Worm (Caenorhabditis elegans): Measurements from ENCODE around the gene C42D4.19.

DNA sequence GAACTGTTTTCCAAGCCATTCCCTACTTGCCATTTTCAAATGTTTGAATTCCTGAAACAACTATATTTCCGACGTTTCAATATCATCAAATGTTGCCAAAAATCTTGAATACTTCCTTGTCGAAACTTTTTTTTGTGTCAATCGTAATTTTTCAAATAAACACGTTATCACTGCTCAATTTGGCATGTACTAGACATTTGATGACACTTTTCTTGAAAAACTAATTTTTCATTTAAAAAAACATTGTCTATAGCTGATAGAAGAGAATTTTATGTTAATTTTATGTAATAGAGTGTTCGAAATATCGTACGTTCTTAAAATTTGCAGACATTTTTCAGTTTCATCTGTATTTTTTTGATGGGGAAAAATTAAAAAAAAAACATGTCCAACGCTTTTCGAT, 7.4 kb downstream of the C42D4.19 start:
- no peak for TF ChIP-seq elt-1 (tag; optimal IDR thresholded peaks at IDR 0.05)
- no peak for TF ChIP-seq ztf-4 (tag; optimal IDR thresholded peaks at IDR 0.05)
- no peak for TF ChIP-seq alr-1 (tag; optimal IDR thresholded peaks at IDR 0.05)
- no peak for TF ChIP-seq lsy-2 (tag; optimal IDR thresholded peaks at IDR 0.05)
- no peak for TF ChIP-seq ceh-16 (tag; optimal IDR thresholded peaks at IDR 0.05)
- TF ChIP-seq ZK546.5 (tag; optimal IDR thresholded peaks at IDR 0.05): no peak
- TF ChIP-seq lin-39 (tag; optimal IDR thresholded peaks at IDR 0.05): no peak
- TF ChIP-seq nhr-25 (tag; optimal IDR thresholded peaks at IDR 0.05): no peak
- TF ChIP-seq nhr-237 (tag; optimal IDR thresholded peaks at IDR 0.05): no peak
- TF ChIP-seq nhr-12 (tag; optimal IDR thresholded peaks at IDR 0.05): no peak
- no peak for TF ChIP-seq nhr-11 (tag; optimal IDR thresholded peaks at IDR 0.05)
- no peak for TF ChIP-seq fos-1 (tag; optimal IDR thresholded peaks at IDR 0.05)
- no peak for TF ChIP-seq unc-39 (tag; optimal IDR thresholded peaks at IDR 0.05)
- no peak for TF ChIP-seq ztf-11 (tag; optimal IDR thresholded peaks at IDR 0.05)
